Fruit fly (Drosophila melanogaster) whole organism, embryonic: ENCODE measurements around the gene UbcE2M.
A peak's percentile ranks its signal among the peaks of the same experiment; 100 is the strongest.

Experiments used
- ATbp ChIP-seq: fragments of 200-800 bp; sonication (Bioruptor generic); optimal IDR thresholded peaks from 2 replicates; lab custom pipeline; 2017; ENCODE audit warnings: missing biosample characterization, mild to moderate bottlenecking, missing genetic modification characterization, missing genetic modification reagents
- Aef1 ChIP-seq: fragments of 200-800 bp; sonication (Bioruptor generic); IDR thresholded peaks from 3 replicates; pipeline ENCODE4 v1.3.6; 2022; ENCODE audit warnings: missing biosample characterization, missing genetic modification characterization
- Awh ChIP-seq: fragments of 200-800 bp; sonication (Bioruptor generic); IDR thresholded peaks from 2 replicates; pipeline ENCODE4, ENCODE4 v1.3.6; 2022; ENCODE audit warnings: missing biosample characterization, missing genetic modification characterization
- B-H1 ChIP-seq: fragments of 200-800 bp; sonication (Bioruptor generic); IDR thresholded peaks from 3 replicates; pipeline ENCODE4 v1.3.6; 2022; ENCODE audit warnings: missing biosample characterization, missing genetic modification characterization
- BEAF-32 ChIP-seq: fragments of 200-800 bp; sonication (Bioruptor generic); optimal IDR thresholded peaks from 3 replicates; lab custom pipeline; 2017; ENCODE audit warnings: missing biosample characterization, missing genetic modification characterization, mild to moderate bottlenecking, moderate library complexity, missing genetic modification reagents
- CG10321 ChIP-seq: fragments of 200-800 bp; sonication (Bioruptor generic); IDR thresholded peaks from 2 replicates; pipeline ENCODE4 v1.3.6; 2022; ENCODE audit warnings: missing biosample characterization, missing genetic modification characterization
- CG10366 ChIP-seq: fragments of 200-800 bp; sonication (Bioruptor generic); IDR thresholded peaks from 2 replicates; pipeline ENCODE4 v1.3.6; 2022; ENCODE audit warnings: missing biosample characterization, missing genetic modification characterization
- CG12219 ChIP-seq: fragments of 200-800 bp; sonication (Bioruptor generic); optimal IDR thresholded peaks from 3 replicates; lab custom pipeline; 2018; ENCODE audit warnings: missing biosample characterization, mild to moderate bottlenecking, missing genetic modification characterization
- CG12942 ChIP-seq: fragments of 200-800 bp; sonication (Bioruptor generic); optimal IDR thresholded peaks from 3 replicates; lab custom pipeline; 2016; ENCODE audit warnings: missing biosample characterization, missing genetic modification characterization
- CG13287 ChIP-seq: fragments of 200-800 bp; sonication (Bioruptor generic); IDR thresholded peaks from 2 replicates; pipeline ENCODE4 v1.3.6; 2022; ENCODE audit warnings: missing biosample characterization, missing genetic modification characterization; ENCODE audit not compliant: partially characterized antibody
- CG13624 ChIP-seq: fragments of 200-800 bp; sonication (Bioruptor generic); optimal IDR thresholded peaks from 2 replicates; lab custom pipeline; 2016; ENCODE audit warnings: missing biosample characterization, missing genetic modification characterization
- CG14965 ChIP-seq: fragments of 200-800 bp; sonication (Bioruptor generic); optimal IDR thresholded peaks from 2 replicates; lab custom pipeline; 2016; ENCODE audit warnings: missing biosample characterization, missing genetic modification characterization, borderline replicate concordance
- CG15479 ChIP-seq: fragments of 200-800 bp; sonication (Bioruptor generic); optimal IDR thresholded peaks from 3 replicates; lab custom pipeline; 2019; ENCODE audit warnings: missing biosample characterization, mild to moderate bottlenecking, missing genetic modification characterization, moderate library complexity
- CG16863 ChIP-seq: fragments of 200-800 bp; sonication (Bioruptor generic); optimal IDR thresholded peaks from 3 replicates; lab custom pipeline; 2016; ENCODE audit warnings: missing biosample characterization, missing genetic modification characterization
- CG17385 ChIP-seq: fragments of 200-800 bp; sonication (Bioruptor generic); optimal IDR thresholded peaks from 3 replicates; lab custom pipeline; 2018; ENCODE audit warnings: missing biosample characterization, mild to moderate bottlenecking, missing genetic modification characterization
- CG17612 ChIP-seq: fragments of 200-800 bp; sonication (Bioruptor generic); IDR thresholded peaks from 2 replicates; pipeline ENCODE4 v1.3.6; 2022; ENCODE audit warnings: missing biosample characterization, missing genetic modification characterization
- CG18599 ChIP-seq: fragments of 200-800 bp; sonication (Bioruptor generic); optimal IDR thresholded peaks from 3 replicates; lab custom pipeline; 2017; ENCODE audit warnings: missing biosample characterization, missing genetic modification characterization, mild to moderate bottlenecking, moderate library complexity, missing genetic modification reagents
- CG34224 ChIP-seq: fragments of 200-800 bp; sonication (Bioruptor generic); IDR thresholded peaks from 3 replicates; pipeline ENCODE4 v1.3.6; 2022; ENCODE audit warnings: missing biosample characterization, missing genetic modification characterization; ENCODE audit not compliant: partially characterized antibody
- CG4617 ChIP-seq: fragments of 200-800 bp; sonication (Bioruptor generic); optimal IDR thresholded peaks from 3 replicates; lab custom pipeline; 2016; ENCODE audit warnings: missing biosample characterization, missing genetic modification characterization, borderline replicate concordance
- CG4707 ChIP-seq: fragments of 200-800 bp; sonication (Bioruptor generic); optimal IDR thresholded peaks from 2 replicates; lab custom pipeline; 2018; ENCODE audit warnings: missing biosample characterization, mild to moderate bottlenecking, missing genetic modification characterization, moderate library complexity
- CG6791 ChIP-seq: fragments of 200-800 bp; sonication (Bioruptor generic); IDR thresholded peaks from 3 replicates; pipeline ENCODE4 v1.3.6; 2022; ENCODE audit warnings: missing biosample characterization, missing genetic modification characterization; ENCODE audit not compliant: partially characterized antibody
- CkIIα-i1 ChIP-seq: fragments of 200-800 bp; sonication (Bioruptor generic); IDR thresholded peaks from 2 replicates; pipeline ENCODE4 v1.3.6; 2022; ENCODE audit warnings: missing biosample characterization, missing genetic modification characterization
- Deaf1 ChIP-seq: fragments of 200-800 bp; optimal IDR thresholded peaks from 3 replicates; lab custom pipeline; 2019; ENCODE audit warnings: missing biosample characterization, mild to moderate bottlenecking, missing genetic modification characterization, moderate library complexity
- Fer1 ChIP-seq: fragments of 200-800 bp; sonication (Bioruptor generic); optimal IDR thresholded peaks from 2 replicates; lab custom pipeline; 2017; ENCODE audit warnings: missing biosample characterization, mild to moderate bottlenecking, missing genetic modification characterization
- HLH54F ChIP-seq: fragments of 200-800 bp; sonication (Bioruptor generic); optimal IDR thresholded peaks from 3 replicates; lab custom pipeline; 2016; ENCODE audit warnings: missing biosample characterization, missing genetic modification characterization
- Jarid2 ChIP-seq: fragments of 200-800 bp; sonication (Bioruptor generic); optimal IDR thresholded peaks from 3 replicates; lab custom pipeline; 2017; ENCODE audit warnings: mild to moderate bottlenecking, missing biosample characterization, missing genetic modification reagents, missing genetic modification characterization
- Meics ChIP-seq: fragments of 200-800 bp; sonication (Bioruptor generic); optimal IDR thresholded peaks from 2 replicates; lab custom pipeline; 2017; ENCODE audit warnings: missing biosample characterization, mild to moderate bottlenecking, missing genetic modification characterization
- Myb ChIP-seq: fragments of 200-800 bp; sonication (Bioruptor generic); optimal IDR thresholded peaks from 2 replicates; lab custom pipeline; 2016; ENCODE audit warnings: missing biosample characterization, missing genetic modification characterization
- Ssrp ChIP-seq: fragments of 200-800 bp; sonication (Bioruptor generic); optimal IDR thresholded peaks from 2 replicates; lab custom pipeline; 2018; ENCODE audit warnings: missing biosample characterization, mild to moderate bottlenecking, missing genetic modification characterization, moderate library complexity
- chn ChIP-seq: fragments of 200-800 bp; sonication (Bioruptor generic); optimal IDR thresholded peaks from 2 replicates; lab custom pipeline; 2016; ENCODE audit warnings: missing biosample characterization, missing genetic modification characterization
- crc ChIP-seq: fragments of 200-800 bp; sonication (Bioruptor generic); optimal IDR thresholded peaks from 2 replicates; lab custom pipeline; 2016; ENCODE audit warnings: missing biosample characterization, missing genetic modification characterization
- dpn ChIP-seq, 2 experiments: fragments of 200-800 bp; sonication (Bioruptor generic); optimal IDR thresholded peaks; 3 replicates each; lab custom pipeline; 2016; ENCODE audit warnings: missing biosample characterization in 2 of 2, missing genetic modification characterization in 2 of 2
- gcm2 ChIP-seq: fragments of 200-800 bp; sonication (Bioruptor generic); optimal IDR thresholded peaks from 2 replicates; lab custom pipeline; 2016; ENCODE audit warnings: missing biosample characterization, missing genetic modification characterization
- gsb-n ChIP-seq: fragments of 200-800 bp; sonication (Bioruptor generic); optimal IDR thresholded peaks from 3 replicates; lab custom pipeline; 2018; ENCODE audit warnings: missing biosample characterization, mild to moderate bottlenecking, missing genetic modification characterization
- gt ChIP-seq: fragments of 200-800 bp; sonication (Bioruptor generic); IDR thresholded peaks from 2 replicates; pipeline ENCODE4 v1.3.6; 2022; ENCODE audit warnings: missing biosample characterization, missing genetic modification characterization
- h ChIP-seq: fragments of >200 bp; optimal IDR thresholded peaks from 2 replicates; lab custom pipeline; 2017
- hb ChIP-seq: fragments of 200-800 bp; sonication (Bioruptor generic); IDR thresholded peaks from 3 replicates; pipeline ENCODE4 v1.3.6; 2022; ENCODE audit warnings: missing biosample characterization, missing genetic modification characterization; ENCODE audit not compliant: partially characterized antibody
- hbn ChIP-seq: fragments of 200-800 bp; sonication (Bioruptor generic); IDR thresholded peaks from 2 replicates; pipeline ENCODE4 v1.3.6; 2022; ENCODE audit warnings: missing biosample characterization, missing genetic modification characterization; ENCODE audit not compliant: partially characterized antibody
- mirr ChIP-seq: fragments of 200-800 bp; sonication (Bioruptor generic); optimal IDR thresholded peaks from 3 replicates; lab custom pipeline; 2018; ENCODE audit warnings: missing biosample characterization, mild to moderate bottlenecking, missing genetic modification characterization
- org-1 ChIP-seq: fragments of 200-800 bp; sonication (Bioruptor generic); optimal IDR thresholded peaks from 2 replicates; lab custom pipeline; 2017; ENCODE audit warnings: missing biosample characterization, missing genetic modification characterization
- pho ChIP-seq: fragments of 200-800 bp; sonication (Bioruptor generic); optimal IDR thresholded peaks from 2 replicates; lab custom pipeline; 2016; ENCODE audit warnings: missing biosample characterization, missing genetic modification characterization
- sc ChIP-seq, 3 experiments: fragments of >200 bp in 2 of 3; fragments of 200-800 bp in 1 of 3; sonication (Bioruptor generic) in 1 of 3; optimal IDR thresholded peaks; 2 replicates in 2 of 3; 3 replicates in 1 of 3; lab custom pipeline; 2017; ENCODE audit warnings: mild to moderate bottlenecking in 1 of 3, missing biosample characterization in 1 of 3, missing genetic modification characterization in 1 of 3, missing genetic modification reagents in 1 of 3
- sug ChIP-seq: fragments of 200-800 bp; optimal IDR thresholded peaks from 2 replicates; lab custom pipeline; 2019; ENCODE audit warnings: missing biosample characterization, mild to moderate bottlenecking, missing genetic modification characterization, moderate library complexity
- trh ChIP-seq: fragments of 200-800 bp; sonication (Bioruptor generic); optimal IDR thresholded peaks from 2 replicates; lab custom pipeline; 2016; ENCODE audit warnings: missing biosample characterization, missing genetic modification characterization
- tx ChIP-seq: fragments of 200-800 bp; sonication (Bioruptor generic); optimal IDR thresholded peaks from 2 replicates; lab custom pipeline; 2016; ENCODE audit warnings: missing biosample characterization, missing genetic modification characterization
- unc-4 ChIP-seq: fragments of 200-800 bp; sonication (Bioruptor generic); IDR thresholded peaks from 2 replicates; pipeline ENCODE4 v1.3.6; 2022; ENCODE audit warnings: missing biosample characterization, missing genetic modification characterization; ENCODE audit not compliant: partially characterized antibody
- vfl ChIP-seq: fragments of 200-800 bp; sonication (Bioruptor generic); optimal IDR thresholded peaks from 2 replicates; lab custom pipeline; 2016; ENCODE audit warnings: missing biosample characterization, missing genetic modification characterization
- wor ChIP-seq: fragments of 200-800 bp; sonication (Bioruptor generic); IDR thresholded peaks from 2 replicates; pipeline ENCODE4 v1.3.6; 2022; ENCODE audit warnings: missing biosample characterization, missing genetic modification characterization
- yki ChIP-seq: fragments of >200 bp; optimal IDR thresholded peaks from 3 replicates; lab custom pipeline; 2018
- zen ChIP-seq: fragments of 200-800 bp; sonication (Bioruptor generic); optimal IDR thresholded peaks from 3 replicates; lab custom pipeline; 2018; ENCODE audit warnings: missing biosample characterization, mild to moderate bottlenecking, missing genetic modification characterization, moderate library complexity

The UbcE2M gene

DNA sequence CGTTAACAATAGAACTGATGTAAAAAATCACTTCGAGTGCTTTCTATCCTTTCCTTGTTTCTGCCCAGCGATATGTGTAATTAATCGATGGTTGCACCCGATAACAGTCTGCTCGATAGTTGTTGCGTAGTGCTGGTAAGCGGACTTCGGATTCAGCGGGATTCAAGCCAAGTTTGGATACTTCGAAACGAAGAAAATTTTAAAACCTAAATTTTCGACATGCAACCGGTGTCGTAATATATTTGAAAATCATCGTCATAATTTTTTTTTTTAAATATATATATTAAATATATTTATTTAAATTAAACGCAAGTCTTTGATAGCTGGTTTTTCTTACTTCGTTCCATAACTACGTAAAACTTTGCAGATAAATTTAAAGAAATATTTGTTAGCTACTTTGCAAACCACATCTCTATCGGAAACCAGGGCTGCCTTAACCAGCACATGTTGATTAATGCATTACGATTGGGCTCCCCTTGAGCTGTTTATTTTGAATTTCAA is at the start of gene UbcE2M, which contains the start of gene Dhps (continued):
- TF ChIP-seq sug (tag; lab: Kevin White, UChicago) (peak; percentile 86), org-1 (no peak), CG13287 (GFP tag; lab: Robert Waterston, UW) (peak; percentile 71), yki (lab: Kevin White, UChicago) (no peak), vfl (GFP tag; lab: Kevin White, UChicago) (peak; percentile 29), CG34224 (GFP tag; lab: Robert Waterston, UW) (peak; percentile 59), Awh (GFP tag; lab: Robert Waterston, UW) (no peak), unc-4 (GFP tag; lab: Robert Waterston, UW) (peak; percentile 68), pho (GFP tag; lab: Kevin White, UChicago) (peak; percentile 48), BEAF-32 (GFP tag; lab: Kevin White, UChicago) (peak; percentile 80), mirr (GFP tag; lab: Kevin White, UChicago) (no peak), Myb (GFP tag; lab: Kevin White, UChicago) (peak; percentile 66), CkIIα-i1 (GFP tag; lab: Robert Waterston, UW) (no peak), CG17385 (GFP tag; lab: Kevin White, UChicago) (peak; percentile 69), trh (GFP tag; lab: Kevin White, UChicago) (peak; percentile 42), hb (peak; percentile 21; the same call in 2 of the 3 replicates), Fer1 (GFP tag; lab: Kevin White, UChicago) (peak; percentile 78), CG17612 (no peak), CG10321 (GFP tag; lab: Robert Waterston, UW) (no peak), CG15479 (no peak), Jarid2 (no peak), CG16863 (GFP tag; lab: Kevin White, UChicago) (no peak), CG10366 (GFP tag; lab: Robert Waterston, UW) (peak; percentile 41; the same call in 1 of the 2 replicates), tx (GFP tag; lab: Kevin White, UChicago) (peak; percentile 10), CG12942 (GFP tag; lab: Kevin White, UChicago) (peak; percentile 53), CG4707 (GFP tag; lab: Kevin White, UChicago) (no peak), Aef1 (no peak; the same call in 1 of the 3 replicates), CG12219 (GFP tag; lab: Kevin White, UChicago) (no peak), gt (GFP tag; lab: Robert Waterston, UW) (no peak), CG4617 (GFP tag; lab: Kevin White, UChicago) (peak; percentile 65), CG13624 (GFP tag; lab: Kevin White, UChicago) (peak; percentile 31), B-H1 (peak; percentile 33; the same call in 1 of the 3 replicates), hbn (peak; percentile 64), HLH54F (GFP tag; lab: Kevin White, UChicago) (peak; percentile 56), Deaf1 (tag; lab: Kevin White, UChicago) (no peak), sc (optimal IDR thresholded peaks at IDR 0.05; lab: Kevin White, UChicago) (no peak), sc (GFP tag; optimal IDR thresholded peaks at IDR 0.05; lab: Kevin White, UChicago) (peak; percentile 57), ATbp (GFP tag; lab: Kevin White, UChicago) (no peak), Ssrp (tag; lab: Kevin White, UChicago) (peak; percentile 80), zen (tag; lab: Kevin White, UChicago) (peak; percentile 79), crc (GFP tag; lab: Kevin White, UChicago) (no peak), h (no peak), dpn (GFP tag; optimal IDR thresholded peaks at IDR 0.05; lab: Kevin White, UChicago) (peak; percentile 66), gcm2 (GFP tag; lab: Kevin White, UChicago) (no peak), CG14965 (GFP tag; lab: Kevin White, UChicago) (no peak), CG6791 (peak; percentile 82), gsb-n (tag; lab: Kevin White, UChicago) (no peak), chn (peak; percentile 41), CG18599 (GFP tag; lab: Kevin White, UChicago) (no peak), Meics (no peak), wor (peak; percentile 27; the same call in 1 of the 2 replicates)
